Worm (Caenorhabditis elegans) whole organism, midembryonic: ENCODE data around the gene F25B4.8.
"Not testable (repeated sequence)": the region's sequence is repeated elsewhere in the genome, so short reads cannot be mapped to it uniquely, and the experiment has no call there.

ENCODE experiments used
- T22C8.4 ChIP-seq: fragments of 200-800 bp; sonication (Bioruptor generic); IDR thresholded peaks from 2 replicates; pipeline ENCODE4 v1.3.6; 2022; ENCODE audit warnings: missing genetic modification characterization, missing compliant biosample characterization
- cog-1 ChIP-seq: sonication (generic microtip); optimal IDR thresholded peaks from 2 replicates; lab custom pipeline; 2016; ENCODE audit warnings: missing genetic modification characterization, missing compliant biosample characterization
- flt-1 ChIP-seq: fragments of 200-800 bp; sonication (Bioruptor generic); IDR thresholded peaks from 2 replicates; pipeline ENCODE4 v1.3.6; 2022; ENCODE audit warnings: missing genetic modification characterization, missing compliant biosample characterization
- klf-2 ChIP-seq: fragments of 200-800 bp; sonication (Bioruptor generic); conservative IDR thresholded peaks from 2 replicates; pipeline ENCODE4 v1.3.6; 2022; ENCODE audit warnings: missing genetic modification reagents, missing genetic modification characterization, missing compliant biosample characterization
- med-1 ChIP-seq: sonication (generic microtip); optimal IDR thresholded peaks from 2 replicates; lab custom pipeline; 2017; ENCODE audit warnings: missing genetic modification characterization, mild to moderate bottlenecking, missing compliant biosample characterization, antibody characterized with exemption, missing genetic modification reagents; ENCODE audit not compliant: insufficient read depth
- ref-1 ChIP-seq: fragments of 200-800 bp; sonication (Bioruptor generic); conservative IDR thresholded peaks from 2 replicates; pipeline ENCODE4 v1.3.6; 2022; ENCODE audit warnings: missing genetic modification reagents, missing genetic modification characterization, missing compliant biosample characterization
- tab-1 ChIP-seq: fragments of 200-800 bp; sonication (Bioruptor generic); IDR thresholded peaks from 2 replicates; pipeline ENCODE4 v1.3.6; 2022; ENCODE audit warnings: missing genetic modification characterization, missing compliant biosample characterization
- ztf-23 ChIP-seq: fragments of 200-800 bp; sonication (Bioruptor generic); IDR thresholded peaks from 2 replicates; pipeline ENCODE4 v1.3.6; 2022; ENCODE audit warnings: missing genetic modification reagents, missing genetic modification characterization, missing compliant biosample characterization
- ztf-29 ChIP-seq: fragments of 200-800 bp; sonication (Bioruptor generic); IDR thresholded peaks from 2 replicates; pipeline ENCODE4 v1.3.6; 2022; ENCODE audit warnings: missing genetic modification reagents, missing genetic modification characterization, missing compliant biosample characterization

The F25B4.8 gene

ce11 chrV:5666036-5666729 is 25.3 kb downstream of the F25B4.8 start, which contains the start of gene C14C11.7:
TSS of gene C14C11.7 (minus strand) at chrV:5666086.
- TF ChIP-seq klf-2 (GFP tag; lab: Robert Waterston, UW) (no peak), ztf-29 (GFP tag; lab: Robert Waterston, UW) (no peak), ztf-23 (GFP tag; lab: Robert Waterston, UW) (no peak), ref-1 (no peak), flt-1 (GFP tag; lab: Robert Waterston, UW) (no peak), tab-1 (GFP tag; lab: Robert Waterston, UW) (no peak), cog-1 (tag; lab: Kevin White, UChicago) (no peak), med-1 (no peak), T22C8.4 (no peak)

ce11 chrV:5663317-5663716 is 28.2 kb downstream of the F25B4.8 start, which contains the start of gene C14C11.1:
TSS of gene C14C11.1 (plus strand) at chrV:5663617.
- TF ChIP-seq flt-1, tab-1, klf-2 (GFP tag; lab: Robert Waterston, UW): not testable (repeated sequence)

ce11 chrV:5660604-5661209 is 30.8 kb downstream of the F25B4.8 start, which contains the start of the genes mut-14 and C14C11.2:
TSS of gene mut-14 (minus strand) at chrV:5660704.
TSS of gene C14C11.2 (plus strand) at chrV:5661159.
- TF ChIP-seq tab-1 (GFP tag; lab: Robert Waterston, UW) (no peak), med-1 (no peak), flt-1 (GFP tag; lab: Robert Waterston, UW) (no peak), klf-2 (GFP tag; lab: Robert Waterston, UW) (no peak), ref-1 (no peak), ztf-29 (GFP tag; lab: Robert Waterston, UW) (no peak), ztf-23 (GFP tag; lab: Robert Waterston, UW) (no peak), T22C8.4 (no peak), cog-1 (tag; lab: Kevin White, UChicago) (no peak)

ce11 chrV:5653990-5654499 is 37.5 kb downstream of the F25B4.8 start, which contains the start of gene hex-2:
TSS of gene hex-2 (plus strand) at chrV:5654449.
- no peak for TF ChIP-seq ztf-29 (GFP tag; lab: Robert Waterston, UW)
- TF ChIP-seq tab-1 (GFP tag; lab: Robert Waterston, UW): no peak
- TF ChIP-seq ztf-23 (GFP tag; lab: Robert Waterston, UW): no peak
- TF ChIP-seq ref-1: no peak
- TF ChIP-seq T22C8.4: no peak
- no peak for TF ChIP-seq cog-1 (tag; lab: Kevin White, UChicago)
- TF ChIP-seq klf-2 (GFP tag; lab: Robert Waterston, UW): no peak
- TF ChIP-seq med-1: no peak
- no peak for TF ChIP-seq flt-1 (GFP tag; lab: Robert Waterston, UW)

ce11 chrV:5651905-5652304 is 39.6 kb downstream of the F25B4.8 start:
- TF ChIP-seq T22C8.4 (no peak), cog-1 (tag; lab: Kevin White, UChicago) (no peak), ztf-29 (GFP tag; lab: Robert Waterston, UW) (no peak), med-1 (no peak), flt-1 (GFP tag; lab: Robert Waterston, UW) (no peak), tab-1 (GFP tag; lab: Robert Waterston, UW) (no peak), ztf-23 (GFP tag; lab: Robert Waterston, UW) (no peak), klf-2 (GFP tag; lab: Robert Waterston, UW) (no peak), ref-1 (no peak)

ce11 chrV:5647359-5647758 is 44.2 kb downstream of the F25B4.8 start, which contains the start of gene C14C11.4:
TSS of gene C14C11.4 (plus strand) at chrV:5647610.
- no peak for TF ChIP-seq med-1

ce11 chrV:5644171-5644570 is 47.3 kb downstream of the F25B4.8 start, which contains the start of gene srx-117:
TSS of gene srx-117 (plus strand) at chrV:5644471.
- no peak for TF ChIP-seq klf-2 (GFP tag; lab: Robert Waterston, UW)
- TF ChIP-seq tab-1 (GFP tag; lab: Robert Waterston, UW): no peak
- TF ChIP-seq ztf-23 (GFP tag; lab: Robert Waterston, UW): no peak
- no peak for TF ChIP-seq ref-1
- no peak for TF ChIP-seq flt-1 (GFP tag; lab: Robert Waterston, UW)
- no peak for TF ChIP-seq cog-1 (tag; lab: Kevin White, UChicago)
- no peak for TF ChIP-seq med-1
- TF ChIP-seq ztf-29 (GFP tag; lab: Robert Waterston, UW): no peak
- TF ChIP-seq T22C8.4: no peak
